Fruit fly (Drosophila melanogaster) whole organism, embryonic: ENCODE data around the gene U2af50.
A peak's percentile ranks its signal among the peaks of the same experiment; 100 is the strongest.

Experiments used
- Atf-2 ChIP-seq: fragments of 200-800 bp; sonication (Bioruptor generic); optimal IDR thresholded peaks from 2 replicates; lab custom pipeline; 2016; ENCODE audit warnings: missing biosample characterization, missing genetic modification characterization
- CG10267 ChIP-seq: fragments of 200-800 bp; sonication (Bioruptor generic); optimal IDR thresholded peaks from 2 replicates; lab custom pipeline; 2018; ENCODE audit warnings: missing biosample characterization, mild to moderate bottlenecking, missing genetic modification characterization, moderate library complexity
- CG10979 ChIP-seq: fragments of 200-800 bp; sonication (Bioruptor generic); optimal IDR thresholded peaks from 2 replicates; lab custom pipeline; 2018; ENCODE audit warnings: missing biosample characterization, mild to moderate bottlenecking, missing genetic modification characterization, moderate library complexity
- CG11085 ChIP-seq: fragments of 200-800 bp; sonication (Bioruptor generic); IDR thresholded peaks from 2 replicates; pipeline ENCODE4 v1.3.6; 2022; ENCODE audit warnings: missing biosample characterization, missing genetic modification characterization
- CG11723 ChIP-seq: fragments of 200-800 bp; sonication (Bioruptor generic); optimal IDR thresholded peaks from 2 replicates; lab custom pipeline; 2017; ENCODE audit warnings: missing biosample characterization, mild to moderate bottlenecking, missing genetic modification characterization
- CG12071 ChIP-seq: fragments of 200-800 bp; sonication (Bioruptor generic); optimal IDR thresholded peaks from 3 replicates; lab custom pipeline; 2018; ENCODE audit warnings: missing biosample characterization, mild to moderate bottlenecking, missing genetic modification characterization
- CG14441 ChIP-seq: fragments of 200-800 bp; sonication (Bioruptor generic); IDR thresholded peaks from 2 replicates; pipeline ENCODE4 v1.3.6; 2022; ENCODE audit warnings: missing biosample characterization, missing genetic modification characterization
- CG14667 ChIP-seq: fragments of 200-800 bp; sonication (Bioruptor generic); IDR thresholded peaks from 2 replicates; pipeline ENCODE4 v1.3.6; 2022; ENCODE audit warnings: missing biosample characterization, missing genetic modification characterization
- CG1602 ChIP-seq: fragments of 200-800 bp; sonication (Bioruptor generic); optimal IDR thresholded peaks from 3 replicates; lab custom pipeline; 2016; ENCODE audit warnings: missing biosample characterization, missing genetic modification characterization
- CG1603 ChIP-seq: fragments of 200-800 bp; sonication (Bioruptor generic); optimal IDR thresholded peaks from 2 replicates; lab custom pipeline; 2019; ENCODE audit warnings: missing biosample characterization, mild to moderate bottlenecking, missing genetic modification characterization, moderate library complexity
- CG17359 ChIP-seq: fragments of 200-800 bp; sonication (Bioruptor generic); optimal IDR thresholded peaks from 3 replicates; lab custom pipeline; 2018; ENCODE audit warnings: missing biosample characterization, mild to moderate bottlenecking, missing genetic modification characterization, moderate library complexity
- CG17612 ChIP-seq: fragments of 200-800 bp; sonication (Bioruptor generic); IDR thresholded peaks from 2 replicates; pipeline ENCODE4 v1.3.6; 2022; ENCODE audit warnings: missing biosample characterization, missing genetic modification characterization
- CG17912 ChIP-seq: fragments of 200-800 bp; sonication (Bioruptor generic); optimal IDR thresholded peaks from 2 replicates; lab custom pipeline; 2018; ENCODE audit warnings: missing biosample characterization, mild to moderate bottlenecking, missing genetic modification characterization
- CG18011 ChIP-seq: fragments of 200-800 bp; sonication (Bioruptor generic); optimal IDR thresholded peaks from 2 replicates; lab custom pipeline; 2017; ENCODE audit warnings: missing biosample characterization, missing genetic modification characterization, mild to moderate bottlenecking, moderate library complexity, missing genotype
- CG18476 ChIP-seq: fragments of 200-800 bp; sonication (Bioruptor generic); optimal IDR thresholded peaks from 2 replicates; lab custom pipeline; 2016; ENCODE audit warnings: missing biosample characterization, mild to moderate bottlenecking, missing genetic modification characterization
- CG30403 ChIP-seq: fragments of 200-800 bp; sonication (Bioruptor generic); optimal IDR thresholded peaks from 3 replicates; lab custom pipeline; 2016; ENCODE audit warnings: missing biosample characterization, missing genetic modification characterization
- CG3065 ChIP-seq: fragments of 200-800 bp; sonication (Bioruptor generic); optimal IDR thresholded peaks from 2 replicates; lab custom pipeline; 2016; ENCODE audit warnings: missing biosample characterization, missing genetic modification characterization
- CG33557 ChIP-seq: fragments of 200-800 bp; sonication (Bioruptor generic); optimal IDR thresholded peaks from 2 replicates; lab custom pipeline; 2019; ENCODE audit warnings: missing biosample characterization, mild to moderate bottlenecking, missing genetic modification characterization, moderate library complexity
- CG34376 ChIP-seq: fragments of 200-800 bp; sonication (Bioruptor generic); optimal IDR thresholded peaks from 2 replicates; lab custom pipeline; 2018; ENCODE audit warnings: missing biosample characterization, mild to moderate bottlenecking, missing genetic modification characterization
- CG4707 ChIP-seq: fragments of 200-800 bp; sonication (Bioruptor generic); optimal IDR thresholded peaks from 2 replicates; lab custom pipeline; 2018; ENCODE audit warnings: missing biosample characterization, mild to moderate bottlenecking, missing genetic modification characterization, moderate library complexity
- CG4854 ChIP-seq: fragments of 200-800 bp; sonication (Bioruptor generic); optimal IDR thresholded peaks from 2 replicates; lab custom pipeline; 2016; ENCODE audit warnings: missing biosample characterization, missing genetic modification characterization, inconsistent platforms
- CG6272 ChIP-seq: fragments of 200-800 bp; sonication (Bioruptor generic); IDR thresholded peaks from 2 replicates; pipeline ENCODE4 v1.3.6; 2022; ENCODE audit warnings: missing biosample characterization, missing genetic modification characterization
- CG7786 ChIP-seq: fragments of 200-800 bp; sonication (Bioruptor generic); optimal IDR thresholded peaks from 2 replicates; lab custom pipeline; 2016; ENCODE audit warnings: missing biosample characterization, missing genetic modification characterization
- CG7839 ChIP-seq: fragments of 200-800 bp; sonication (Bioruptor generic); optimal IDR thresholded peaks from 3 replicates; lab custom pipeline; 2018; ENCODE audit warnings: missing biosample characterization, mild to moderate bottlenecking, missing genetic modification characterization, moderate library complexity
- CG9215 ChIP-seq: fragments of 200-800 bp; sonication (Bioruptor generic); IDR thresholded peaks from 2 replicates; pipeline ENCODE4 v1.3.6; 2022; ENCODE audit warnings: missing biosample characterization, missing genetic modification characterization
- Dip2 ChIP-seq: fragments of 200-800 bp; sonication (Bioruptor generic); IDR thresholded peaks from 2 replicates; pipeline ENCODE4 v1.3.6; 2022; ENCODE audit warnings: missing biosample characterization, missing genetic modification characterization
- HLH4C ChIP-seq: fragments of 200-800 bp; sonication (Bioruptor generic); IDR thresholded peaks from 3 replicates; pipeline ENCODE4 v1.3.6; 2022; ENCODE audit warnings: missing biosample characterization, missing genetic modification characterization; ENCODE audit not compliant: partially characterized antibody
- Hand ChIP-seq: fragments of 200-800 bp; sonication (Bioruptor generic); optimal IDR thresholded peaks from 2 replicates; lab custom pipeline; 2017; ENCODE audit warnings: mild to moderate bottlenecking, missing biosample characterization, missing genetic modification reagents, missing genetic modification characterization
- Hmx ChIP-seq: fragments of 200-800 bp; sonication (Bioruptor generic); optimal IDR thresholded peaks from 2 replicates; lab custom pipeline; 2016; ENCODE audit warnings: missing biosample characterization, missing genetic modification characterization
- Jarid2 ChIP-seq: fragments of 200-800 bp; sonication (Bioruptor generic); optimal IDR thresholded peaks from 3 replicates; lab custom pipeline; 2017; ENCODE audit warnings: mild to moderate bottlenecking, missing biosample characterization, missing genetic modification reagents, missing genetic modification characterization
- Med ChIP-seq: fragments of 200-800 bp; sonication (Bioruptor generic); peaks from one replicate; lab custom pipeline; 2016; ENCODE audit warnings: missing biosample characterization, missing genetic modification characterization, mild to moderate bottlenecking, inconsistent platforms, moderate library complexity
- Nf-YB ChIP-seq: fragments of 200-800 bp; sonication (Bioruptor generic); optimal IDR thresholded peaks from 3 replicates; lab custom pipeline; 2019; ENCODE audit warnings: missing biosample characterization, mild to moderate bottlenecking, missing genetic modification characterization, moderate library complexity
- Opbp ChIP-seq: fragments of 200-800 bp; sonication (Bioruptor generic); IDR thresholded peaks from 3 replicates; pipeline ENCODE4 v1.3.6; 2022; ENCODE audit warnings: missing biosample characterization, missing genetic modification characterization; ENCODE audit not compliant: partially characterized antibody
- Rfx ChIP-seq: fragments of 200-800 bp; sonication (Bioruptor generic); IDR thresholded peaks from 2 replicates; pipeline ENCODE4 v1.3.6; 2022; ENCODE audit warnings: missing biosample characterization, missing genetic modification characterization
- Sry-δ ChIP-seq: fragments of 200-800 bp; sonication (Bioruptor generic); optimal IDR thresholded peaks from 2 replicates; lab custom pipeline; 2016; ENCODE audit warnings: missing biosample characterization, missing genetic modification characterization
- Ssrp ChIP-seq: fragments of 200-800 bp; sonication (Bioruptor generic); optimal IDR thresholded peaks from 2 replicates; lab custom pipeline; 2018; ENCODE audit warnings: missing biosample characterization, mild to moderate bottlenecking, missing genetic modification characterization, moderate library complexity
- crc ChIP-seq: fragments of 200-800 bp; sonication (Bioruptor generic); optimal IDR thresholded peaks from 2 replicates; lab custom pipeline; 2016; ENCODE audit warnings: missing biosample characterization, missing genetic modification characterization
- dysf ChIP-seq: fragments of 200-800 bp; sonication (Bioruptor generic); IDR thresholded peaks from 3 replicates; pipeline ENCODE4 v1.3.6; 2022; ENCODE audit warnings: missing biosample characterization, missing genetic modification characterization
- ems ChIP-seq: fragments of 200-800 bp; sonication (Bioruptor generic); optimal IDR thresholded peaks from 3 replicates; lab custom pipeline; 2016; ENCODE audit warnings: missing biosample characterization, missing genetic modification characterization
- exex ChIP-seq: fragments of 200-800 bp; sonication (Bioruptor generic); optimal IDR thresholded peaks from 4 replicates; lab custom pipeline; 2018; ENCODE audit warnings: missing biosample characterization, mild to moderate bottlenecking, missing genetic modification characterization, moderate library complexity
- gfzf ChIP-seq: fragments of 200-800 bp; sonication (Bioruptor generic); optimal IDR thresholded peaks from 2 replicates; lab custom pipeline; 2016; ENCODE audit warnings: missing biosample characterization, mild to moderate bottlenecking, missing genetic modification characterization, moderate library complexity
- grau ChIP-seq: fragments of 200-800 bp; optimal IDR thresholded peaks from 3 replicates; lab custom pipeline; 2019; ENCODE audit warnings: missing biosample characterization, mild to moderate bottlenecking, missing genetic modification characterization, moderate library complexity
- ind ChIP-seq: fragments of 200-800 bp; sonication (Bioruptor generic); optimal IDR thresholded peaks from 3 replicates; lab custom pipeline; 2016; ENCODE audit warnings: missing biosample characterization, missing genetic modification characterization
- jing ChIP-seq: fragments of 200-800 bp; sonication (Bioruptor generic); optimal IDR thresholded peaks from 2 replicates; lab custom pipeline; 2018; ENCODE audit warnings: missing biosample characterization, mild to moderate bottlenecking, missing genetic modification characterization
- mirr ChIP-seq: fragments of 200-800 bp; sonication (Bioruptor generic); optimal IDR thresholded peaks from 3 replicates; lab custom pipeline; 2018; ENCODE audit warnings: missing biosample characterization, mild to moderate bottlenecking, missing genetic modification characterization
- otp ChIP-seq: fragments of 200-800 bp; sonication (Bioruptor generic); IDR thresholded peaks from 3 replicates; pipeline ENCODE4, ENCODE4 v1.3.6; 2022; ENCODE audit warnings: missing biosample characterization, missing genetic modification characterization
- prd ChIP-seq, 3 experiments: fragments of >200 bp in 2 of 3; fragments of 200-800 bp in 1 of 3; sonication (Bioruptor generic) in 1 of 3; optimal IDR thresholded peaks in 2 of 3; IDR thresholded peaks in 1 of 3; 2 replicates in 2 of 3; 3 replicates in 1 of 3; pipeline versions ENCODE4 v1.3.6 to Lab custom; 2017 to 2022; ENCODE audit warnings: missing biosample characterization in 1 of 3, missing genetic modification characterization in 1 of 3
- sob ChIP-seq: fragments of 200-800 bp; sonication (Bioruptor generic); IDR thresholded peaks from 2 replicates; pipeline ENCODE4 v1.3.6; 2022; ENCODE audit warnings: missing biosample characterization, missing genetic modification characterization
- tin ChIP-seq: fragments of 200-800 bp; sonication (Bioruptor generic); optimal IDR thresholded peaks from 3 replicates; lab custom pipeline; 2016; ENCODE audit warnings: missing biosample characterization, missing genetic modification characterization
- wdn ChIP-seq: fragments of 200-800 bp; sonication (Bioruptor generic); IDR thresholded peaks from 2 replicates; pipeline ENCODE4 v1.3.6; 2022; ENCODE audit warnings: missing biosample characterization, missing genetic modification characterization

Gene U2af50

DNA sequence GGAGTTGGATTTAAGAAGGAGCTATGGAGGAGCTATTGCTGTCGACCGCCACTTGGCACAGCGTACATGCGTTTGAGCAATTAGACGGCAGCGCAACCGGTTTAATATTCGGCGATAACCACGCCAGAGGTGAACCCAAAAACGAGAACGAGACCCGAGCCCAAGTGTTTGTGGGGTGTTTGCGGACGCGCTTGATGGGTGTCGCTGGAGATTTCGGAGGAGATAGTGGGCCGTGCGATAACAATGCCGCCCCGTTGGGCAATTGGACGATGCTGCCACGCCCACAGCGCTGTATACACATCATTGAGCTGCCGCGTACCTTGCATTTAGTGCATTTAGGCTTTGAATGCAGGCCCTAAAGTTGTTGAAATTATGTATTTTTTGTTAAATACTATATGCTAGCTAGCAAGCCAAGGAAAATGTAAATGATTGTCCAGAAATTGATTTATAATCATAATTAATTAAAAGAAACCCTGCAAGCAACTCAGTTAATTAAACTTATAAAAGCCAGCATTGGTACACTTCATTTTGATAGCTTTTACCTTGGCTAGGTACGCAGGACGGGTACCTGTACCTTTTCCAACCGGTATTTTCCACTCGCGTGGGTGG is 50.4 kb downstream of the U2af50 start, which contains the start of gene Had1:
TSS of gene Had1 (minus strand) at position 358 of the 609 bp plus-strand sequence.
- TF ChIP-seq CG18476 (GFP tag; lab: Kevin White, UChicago): no peak
- peak; percentile 81 for TF ChIP-seq CG34376
- TF ChIP-seq HLH4C (GFP tag; lab: Robert Waterston, UW): 0 out of 3 replicates have a peak, but pooled peaks have one; percentile 34
- TF ChIP-seq CG11723 (GFP tag; lab: Kevin White, UChicago): no peak
- TF ChIP-seq CG1603 (tag; lab: Kevin White, UChicago): no peak
- TF ChIP-seq CG17612 (GFP tag; lab: Robert Waterston, UW): no peak
- no peak for TF ChIP-seq CG4854 (GFP tag; lab: Kevin White, UChicago)
- no peak for TF ChIP-seq prd (optimal IDR thresholded peaks at IDR 0.05; lab: Kevin White, UChicago)
- TF ChIP-seq prd (GFP tag; IDR thresholded peaks at IDR 0.05; lab: Robert Waterston, UW): no peak
- no peak for TF ChIP-seq Atf-2 (GFP tag; lab: Kevin White, UChicago)
- no peak for TF ChIP-seq CG17359 (tag; lab: Kevin White, UChicago)
- 0 out of 3 replicates have a peak, but pooled peaks have one; percentile 33 for TF ChIP-seq otp (GFP tag; lab: Robert Waterston, UW)
- TF ChIP-seq exex (tag; lab: Kevin White, UChicago): peak; percentile 77
- no peak for TF ChIP-seq Hmx (GFP tag; lab: Kevin White, UChicago)
- TF ChIP-seq Med: no peak
- no peak for TF ChIP-seq CG12071 (GFP tag; lab: Kevin White, UChicago)
- TF ChIP-seq Sry-δ: no peak
- TF ChIP-seq CG3065 (GFP tag; lab: Kevin White, UChicago): peak; percentile 11
- TF ChIP-seq CG1602 (GFP tag; lab: Kevin White, UChicago): no peak
- TF ChIP-seq CG30403 (GFP tag; lab: Kevin White, UChicago): no peak
- TF ChIP-seq sob (GFP tag; lab: Robert Waterston, UW): no peak
- no peak for TF ChIP-seq CG18011 (GFP tag; lab: Kevin White, UChicago)
- TF ChIP-seq ind (GFP tag; lab: Kevin White, UChicago): no peak
- no peak for TF ChIP-seq grau (tag; lab: Kevin White, UChicago)
- TF ChIP-seq crc (GFP tag; lab: Kevin White, UChicago): no peak
- no peak for TF ChIP-seq CG7839 (tag; lab: Kevin White, UChicago)
- TF ChIP-seq Rfx (GFP tag; lab: Robert Waterston, UW): peak; percentile 43; the same call in 1 of the 2 replicates
- no peak for TF ChIP-seq CG7786 (GFP tag; lab: Kevin White, UChicago)
- TF ChIP-seq Jarid2 (GFP tag; lab: Kevin White, UChicago): no peak
- TF ChIP-seq Opbp (GFP tag; lab: Robert Waterston, UW): 0 out of 3 replicates have a peak, but pooled peaks have one; percentile 5
- no peak for TF ChIP-seq CG9215 (GFP tag; lab: Robert Waterston, UW)
- TF ChIP-seq dysf: no peak
- TF ChIP-seq CG6272: no peak
- no peak for TF ChIP-seq gfzf (GFP tag; lab: Kevin White, UChicago)
- no peak for TF ChIP-seq CG4707 (GFP tag; lab: Kevin White, UChicago)
- TF ChIP-seq Dip2 (GFP tag; lab: Robert Waterston, UW): no peak
- no peak for TF ChIP-seq CG10979 (tag; lab: Kevin White, UChicago)
- no peak for TF ChIP-seq CG17912 (GFP tag; lab: Kevin White, UChicago)
- no peak for TF ChIP-seq Nf-YB (GFP tag; lab: Kevin White, UChicago)
- no peak for TF ChIP-seq CG33557
- no peak for TF ChIP-seq CG14667 (GFP tag; lab: Robert Waterston, UW)
- no peak for TF ChIP-seq Hand (GFP tag; lab: Kevin White, UChicago)
- no peak for TF ChIP-seq tin
- TF ChIP-seq CG10267 (tag; lab: Kevin White, UChicago): no peak
- TF ChIP-seq CG14441 (GFP tag; lab: Robert Waterston, UW): no peak
- TF ChIP-seq Ssrp: no peak
- TF ChIP-seq jing (GFP tag; lab: Kevin White, UChicago): no peak
- TF ChIP-seq wdn (GFP tag; lab: Robert Waterston, UW): no peak
- TF ChIP-seq CG11085: no peak
- no peak for TF ChIP-seq ems (GFP tag; lab: Kevin White, UChicago)
- TF ChIP-seq mirr (GFP tag; lab: Kevin White, UChicago): peak; percentile 25
